Worm (Caenorhabditis elegans): ENCODE measurements around the gene plc-1.

DNA sequence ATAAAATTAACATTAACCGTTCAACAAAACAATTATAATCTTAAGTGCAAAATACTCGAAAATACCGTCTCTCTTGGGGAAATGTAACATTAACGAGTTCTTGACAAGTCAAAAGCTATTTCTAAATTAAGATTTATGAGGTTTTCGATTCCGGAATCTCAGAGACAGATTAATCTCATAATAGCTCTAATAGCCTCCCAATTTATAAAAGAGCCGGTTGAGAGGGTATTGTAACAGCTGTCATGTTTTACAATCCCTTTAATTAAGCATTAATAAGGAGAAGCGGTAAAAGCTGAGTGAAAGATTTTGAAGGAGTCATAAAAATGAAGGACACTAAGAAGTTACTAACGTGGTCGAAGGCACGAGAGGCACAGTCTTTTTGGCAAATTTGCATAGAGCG is 13.3 kb upstream of the plc-1 start:
- TF ChIP-seq zag-1 (tag; optimal IDR thresholded peaks at IDR 0.05) (no peak), ceh-82 (tag; optimal IDR thresholded peaks at IDR 0.05) (no peak), lsy-2 (tag; optimal IDR thresholded peaks at IDR 0.05) (no peak), ama-1 (optimal IDR thresholded peaks at IDR 0.05) (no peak)
